Fruit fly (Drosophila melanogaster) whole organism, larva: Measurements from ENCODE around the gene frac.

Experiments
- noc ChIP-seq: fragments of 200-800 bp; sonication (Bioruptor generic); optimal IDR thresholded peaks from 3 replicates; lab custom pipeline; 2019; ENCODE audit warnings: missing biosample characterization, mild to moderate bottlenecking, missing genetic modification characterization, moderate library complexity

Gene frac

dm6 chr3L:7552446-7552845, 10.0 kb upstream of the frac start:
- TF ChIP-seq noc (tag; lab: Kevin White, UChicago) = no peak

dm6 chr3L:7553062-7553461, 9.3 kb upstream of the frac start:
- no peak for TF ChIP-seq noc (tag; lab: Kevin White, UChicago)

dm6 chr3L:7559937-7560336, 2.5 kb upstream of the frac start, which contains the start of gene CG14837:
Gene CG14837, minus strand, starts transcription at chr3L:7560037.
- no peak for TF ChIP-seq noc (tag; lab: Kevin White, UChicago)

- TF ChIP-seq noc (tag; lab: Kevin White, UChicago) = no peak
These were observed 1.8 kb upstream of the frac start for dm6 chr3L:7560580-7560979.

- no peak for TF ChIP-seq noc (tag; lab: Kevin White, UChicago)
These were observed 10.5 kb downstream of the frac start for dm6 chr3L:7572948-7573347.

dm6 chr3L:7583154-7583553, 20.7 kb downstream of the frac start, which contains the start of gene mmm:
Gene mmm, plus strand, starts transcription at chr3L:7583454.
- no peak for TF ChIP-seq noc (tag; lab: Kevin White, UChicago)

dm6 chr3L:7590898-7591297, 28.5 kb downstream of the frac start, which contains the start of gene t-Grip84:
Gene t-Grip84, minus strand, starts transcription at chr3L:7590998.
- no peak for TF ChIP-seq noc (tag; lab: Kevin White, UChicago)

- no peak for TF ChIP-seq noc (tag; lab: Kevin White, UChicago)
These were observed 29.8 kb downstream of the frac start for dm6 chr3L:7592113-7592752.

dm6 chr3L:7592791-7593190, 30.4 kb downstream of the frac start, which contains the start of gene Pura:
Gene Pura, plus strand, starts transcription at chr3L:7593091.
- no peak for TF ChIP-seq noc (tag; lab: Kevin White, UChicago)

- no peak for TF ChIP-seq noc (tag; lab: Kevin White, UChicago)
These were observed 35.9 kb downstream of the frac start for dm6 chr3L:7598329-7598728.

dm6 chr3L:7601122-7601841, 38.9 kb downstream of the frac start:
- no peak for TF ChIP-seq noc (tag; lab: Kevin White, UChicago)

dm6 chr3L:7603397-7603796, 41.0 kb downstream of the frac start:
- TF ChIP-seq noc (tag; lab: Kevin White, UChicago) = no peak

- TF ChIP-seq noc (tag; lab: Kevin White, UChicago) = no peak
These were observed 42.5 kb downstream of the frac start for dm6 chr3L:7604863-7605262.

- TF ChIP-seq noc (tag; lab: Kevin White, UChicago) = no peak
These were observed 44.1 kb downstream of the frac start for dm6 chr3L:7606336-7607001.

dm6 chr3L:7610522-7610921, 48.1 kb downstream of the frac start:
- no peak for TF ChIP-seq noc (tag; lab: Kevin White, UChicago)

- no peak for TF ChIP-seq noc (tag; lab: Kevin White, UChicago)
These were observed 48.8 kb downstream of the frac start for dm6 chr3L:7611229-7611628.
